Worm (Caenorhabditis elegans): Measurements from ENCODE around the gene smu-2.
A peak's percentile ranks its signal among the peaks of the same experiment; 100 is the strongest.

The smu-2 gene

ce11 chrII:3439244-3439698 lies 42.9 kb upstream of the smu-2 start (continued):
- no peak for TF ChIP-seq ama-1 (optimal IDR thresholded peaks at IDR 0.05)
- peak in 1 of 2 experiments; percentile 65 for TF ChIP-seq ama-1 (GFP tag; optimal IDR thresholded peaks at IDR 0.05)
- TF ChIP-seq repo-1 (tag; optimal IDR thresholded peaks at IDR 0.05), result peak; percentile 82
- TF ChIP-seq lin-40 (tag; optimal IDR thresholded peaks at IDR 0.05), result no peak
- peak; percentile 92 for TF ChIP-seq egrh-3 (GFP tag; IDR thresholded peaks at IDR 0.05)
- TF ChIP-seq nfyb-1 (GFP tag; IDR thresholded peaks at IDR 0.05), result peak; percentile 88
- TF ChIP-seq ceh-40 (GFP tag; IDR thresholded peaks at IDR 0.05), result peak; percentile 76; the same call in 1 of the 2 replicates
- no peak for TF ChIP-seq madf-3 (GFP tag; IDR thresholded peaks at IDR 0.05)
- TF ChIP-seq F55B11.4 (tag; optimal IDR thresholded peaks at IDR 0.05; ENCODE audit: borderline replicate concordance, insufficient read depth), result no peak
- TF ChIP-seq bed-2 (GFP tag; IDR thresholded peaks at IDR 0.05), result no peak
- TF ChIP-seq mxl-1 (tag; optimal IDR thresholded peaks at IDR 0.05), result peak; percentile 58
- TF ChIP-seq gei-17 (GFP tag; optimal IDR thresholded peaks at IDR 0.05), result peak; percentile 46
- no peak for TF ChIP-seq ZK185.1 (tag; optimal IDR thresholded peaks at IDR 0.05; ENCODE audit: poor library complexity, severe bottlenecking)
- TF ChIP-seq chd-7 (tag; optimal IDR thresholded peaks at IDR 0.05), result peak; percentile 70
- TF ChIP-seq dpff-1 (tag; optimal IDR thresholded peaks at IDR 0.05), result no peak
- TF ChIP-seq F23B12.7 (tag; optimal IDR thresholded peaks at IDR 0.05; ENCODE audit: insufficient read depth), result no peak
- peak; percentile 51 for TF ChIP-seq hrde-1 (tag; optimal IDR thresholded peaks at IDR 0.05; ENCODE audit: borderline replicate concordance)
- TF ChIP-seq pbrm-1 (GFP tag; IDR thresholded peaks at IDR 0.05), result peak; percentile 81
- TF ChIP-seq rpc-1 (optimal IDR thresholded peaks at IDR 0.05), result peak; percentile 90
- peak; percentile 87 for TF ChIP-seq rpc-1 (tag; optimal IDR thresholded peaks at IDR 0.05)
- TF ChIP-seq B0336.3 (GFP tag; IDR thresholded peaks at IDR 0.05), result peak; percentile 84; the same call in 1 of the 2 replicates
- no peak for TF ChIP-seq ztf-22 (GFP tag; optimal IDR thresholded peaks at IDR 0.05)
- no peak for TF ChIP-seq cebp-1 (GFP tag; IDR thresholded peaks at IDR 0.05)
- TF ChIP-seq cebp-1 (tag; optimal IDR thresholded peaks at IDR 0.05), result peak; percentile 76
- peak; percentile 7 for TF ChIP-seq snpc-1.1 (tag; optimal IDR thresholded peaks at IDR 0.05; ENCODE audit: insufficient read depth)
- peak; percentile 65 for TF ChIP-seq lsl-1 (GFP tag; optimal IDR thresholded peaks at IDR 0.05)
- 0 out of 2 replicates have a peak, but pooled peaks have one; percentile 32 for TF ChIP-seq F33H1.4 (GFP tag; IDR thresholded peaks at IDR 0.05)
- TF ChIP-seq F57C9.4 (tag; optimal IDR thresholded peaks at IDR 0.05), result no peak
- peak; percentile 52 for TF ChIP-seq snpc-1.3 (tag; optimal IDR thresholded peaks at IDR 0.05; ENCODE audit: insufficient read depth)
- peak; percentile 80 for TF ChIP-seq mcd-1 (GFP tag; IDR thresholded peaks at IDR 0.05)
- peak; percentile 10 for TF ChIP-seq xnd-1 (tag; optimal IDR thresholded peaks at IDR 0.05)
- TF ChIP-seq attf-6 (GFP tag; IDR thresholded peaks at IDR 0.05), result 0 out of 2 replicates have a peak, but pooled peaks have one; percentile 39
- peak; percentile 49; the same call in 1 of the 2 replicates for TF ChIP-seq B0019.2 (GFP tag; conservative IDR thresholded peaks at IDR 0.05)
- no peak for TF ChIP-seq mel-28 (tag; optimal IDR thresholded peaks at IDR 0.05; ENCODE audit: borderline replicate concordance)
- no peak for TF ChIP-seq Y95B8A.8 (GFP tag; IDR thresholded peaks at IDR 0.05)
- no peak for TF ChIP-seq nfya-1 (tag; optimal IDR thresholded peaks at IDR 0.05; ENCODE audit: borderline replicate concordance, insufficient read depth)
- no peak for TF ChIP-seq ccch-3 (GFP tag; optimal IDR thresholded peaks at IDR 0.05)
- TF ChIP-seq lin-54 (GFP tag; optimal IDR thresholded peaks at IDR 0.05), result peak; percentile 59
- peak; percentile 8 for TF ChIP-seq F52B5.7 (tag; optimal IDR thresholded peaks at IDR 0.05)
- peak; percentile 43; the same call in 1 of the 2 replicates for TF ChIP-seq aptf-2 (GFP tag; conservative IDR thresholded peaks at IDR 0.05)
- no peak for TF ChIP-seq hsf-1 (GFP tag; IDR thresholded peaks at IDR 0.05)
- peak; percentile 73; the same call in 1 of the 2 replicates for TF ChIP-seq Y53G8AR.9 (GFP tag; conservative IDR thresholded peaks at IDR 0.05)
- TF ChIP-seq K12H6.12 (tag; optimal IDR thresholded peaks at IDR 0.05), result peak; percentile 44
- TF ChIP-seq ekl-4 (GFP tag; IDR thresholded peaks at IDR 0.05), result peak; percentile 75
- no peak for TF ChIP-seq nhr-179 (tag; optimal IDR thresholded peaks at IDR 0.05)
- no peak for TF ChIP-seq sdz-38 (tag; optimal IDR thresholded peaks at IDR 0.05)
- 0 out of 2 replicates have a peak, but pooled peaks have one; percentile 21 for TF ChIP-seq ceh-91 (GFP tag; IDR thresholded peaks at IDR 0.05)
- no peak for TF ChIP-seq dpl-1 (GFP tag; optimal IDR thresholded peaks at IDR 0.05)

All from whole organism, young adult.